Fruit fly (Drosophila melanogaster) whole organism, pupa: ENCODE measurements around the gene Hsp23.

Experiments
- CG13204 ChIP-seq: fragments of 200-800 bp; sonication (Bioruptor generic); optimal IDR thresholded peaks from 2 replicates; lab custom pipeline; 2018; ENCODE audit warnings: missing biosample characterization, mild to moderate bottlenecking, missing genetic modification characterization, moderate library complexity
- CG32121 ChIP-seq: fragments of 200-800 bp; sonication (Bioruptor generic); IDR thresholded peaks from 2 replicates; pipeline ENCODE4 v1.3.6; 2022; ENCODE audit warnings: missing biosample characterization, missing genetic modification characterization
- CG4496 ChIP-seq: fragments of 200-800 bp; sonication (Bioruptor generic); IDR thresholded peaks from 3 replicates; pipeline ENCODE4 v1.3.6; 2022; ENCODE audit warnings: missing biosample characterization, missing genetic modification characterization
- EcR ChIP-seq: fragments of 200-800 bp; sonication (Bioruptor generic); optimal IDR thresholded peaks from 3 replicates; lab custom pipeline; 2019; ENCODE audit warnings: missing biosample characterization, missing genetic modification characterization, mild to moderate bottlenecking, moderate library complexity, missing genetic modification reagents

DNA sequence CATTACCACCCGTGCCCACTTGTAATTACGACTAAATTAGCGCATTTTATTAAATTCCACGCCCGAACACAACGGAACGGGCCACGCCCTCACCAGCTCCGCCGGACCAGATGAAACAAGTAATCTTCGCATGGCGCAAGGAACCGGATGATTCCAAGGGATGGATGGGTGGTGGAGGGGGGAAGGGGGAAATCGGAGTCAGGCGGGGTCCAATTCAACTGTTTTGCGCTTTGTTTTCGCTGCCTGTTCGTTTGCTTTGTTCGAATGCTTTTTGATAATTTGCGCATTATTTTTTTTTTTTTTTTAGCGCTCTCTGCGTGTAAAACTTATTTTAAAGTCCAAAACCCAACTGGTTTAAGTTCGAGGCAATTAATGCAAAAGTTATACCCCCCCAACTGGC lies 15.0 kb downstream of the Hsp23 start:
- TF ChIP-seq CG32121 (no peak), CG4496 (GFP tag; lab: Robert Waterston, UW) (no peak), CG13204 (no peak), EcR (GFP tag; lab: Kevin White, UChicago) (peak; percentile 33)
